Worm (Caenorhabditis elegans): ENCODE data around the gene F45H10.5.
A peak's percentile ranks its signal among the peaks of the same experiment; 100 is the strongest.

F45H10.5 gene

DNA sequence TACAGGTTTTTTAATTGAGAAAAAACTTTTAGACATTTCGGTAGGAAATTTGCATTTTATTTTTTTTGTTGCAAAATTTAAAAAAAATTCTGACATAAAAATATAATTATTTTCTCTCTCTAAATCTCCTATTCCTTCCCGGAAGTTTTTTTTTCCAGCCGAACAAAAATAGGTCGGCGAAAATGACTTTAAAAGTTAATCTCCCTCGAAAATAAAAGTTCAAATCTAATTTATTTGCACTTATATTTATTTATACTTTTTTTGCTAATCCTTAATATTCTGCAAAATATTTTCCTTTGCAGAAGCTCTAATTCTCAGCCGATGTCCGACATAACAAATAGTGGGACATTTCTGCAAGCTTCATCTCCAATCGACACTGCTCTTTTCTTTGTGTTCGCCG is at the start of gene F45H10.5:
Gene F45H10.5, plus strand, starts transcription at position 301 of the 400 bp plus-strand sequence.
- no peak for TF ChIP-seq ceh-34 (tag; optimal IDR thresholded peaks at IDR 0.05)
- no peak for TF ChIP-seq che-1 (tag; optimal IDR thresholded peaks at IDR 0.05)
- no peak for TF ChIP-seq T23F11.4 (GFP tag; optimal IDR thresholded peaks at IDR 0.05)
- no peak for TF ChIP-seq ceh-22 (tag; optimal IDR thresholded peaks at IDR 0.05)
- no peak for TF ChIP-seq ceh-31 (tag; optimal IDR thresholded peaks at IDR 0.05)
- TF ChIP-seq gmeb-2 (tag; optimal IDR thresholded peaks at IDR 0.05): no peak
- TF ChIP-seq npax-4 (tag; optimal IDR thresholded peaks at IDR 0.05): no peak
- no peak for TF ChIP-seq pha-2 (tag; optimal IDR thresholded peaks at IDR 0.05)
- no peak for TF ChIP-seq odd-2 (tag; optimal IDR thresholded peaks at IDR 0.05)
- no peak for TF ChIP-seq rnt-1 (tag; optimal IDR thresholded peaks at IDR 0.05)
- no peak for TF ChIP-seq syd-9 (tag; optimal IDR thresholded peaks at IDR 0.05)
- no peak for TF ChIP-seq dve-1 (tag; optimal IDR thresholded peaks at IDR 0.05)
- TF ChIP-seq unc-42 (tag; optimal IDR thresholded peaks at IDR 0.05): no peak

ce11 chrII:13454839-13455238 is 46.8 kb upstream of the F45H10.5 start:
- TF ChIP-seq ceh-34 (tag; optimal IDR thresholded peaks at IDR 0.05): no peak
- peak; percentile 26 for TF ChIP-seq ceh-48 (tag; optimal IDR thresholded peaks at IDR 0.05)

DNA sequence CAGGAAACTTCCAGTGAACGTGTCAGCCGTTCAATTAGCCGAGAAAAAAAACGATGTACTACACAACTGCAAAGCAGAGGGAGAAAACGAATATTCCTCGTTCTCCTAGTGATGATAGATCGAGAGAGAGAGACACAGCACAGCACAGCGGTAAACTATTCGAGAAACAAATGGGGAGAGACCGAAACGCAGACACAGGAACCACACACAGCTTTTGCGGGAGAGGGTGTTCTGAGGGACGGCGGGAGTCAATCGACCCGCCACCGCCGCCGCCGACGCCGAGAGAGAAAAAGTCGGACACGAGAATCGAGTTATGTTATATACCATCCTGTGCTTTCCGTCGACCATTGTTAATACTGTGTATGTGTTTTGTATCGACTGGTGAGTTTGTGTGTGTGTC is 45.1 kb upstream of the F45H10.5 start:
- peak; percentile 64 for TF ChIP-seq nfya-1 (tag; optimal IDR thresholded peaks at IDR 0.05)
- no peak for TF ChIP-seq ceh-14 (tag; optimal IDR thresholded peaks at IDR 0.05)
- TF ChIP-seq rnt-1 (tag; optimal IDR thresholded peaks at IDR 0.05): peak; percentile 45
- peak; percentile 4 for TF ChIP-seq unc-55 (GFP tag; optimal IDR thresholded peaks at IDR 0.05)
- no peak for TF ChIP-seq dve-1 (tag; optimal IDR thresholded peaks at IDR 0.05)
- TF ChIP-seq ref-2 (tag; optimal IDR thresholded peaks at IDR 0.05): peak; percentile 72
- no peak for TF ChIP-seq T23F11.4 (GFP tag; optimal IDR thresholded peaks at IDR 0.05)
- TF ChIP-seq pqm-1 (tag; optimal IDR thresholded peaks at IDR 0.05): no peak
- peak; percentile 54 for TF ChIP-seq ceh-18 (tag; optimal IDR thresholded peaks at IDR 0.05)
- TF ChIP-seq C08G9.2 (tag; optimal IDR thresholded peaks at IDR 0.05): no peak
- peak; percentile 54 for TF ChIP-seq ceh-34 (tag; optimal IDR thresholded peaks at IDR 0.05)
- TF ChIP-seq ceh-31 (tag; optimal IDR thresholded peaks at IDR 0.05): peak; percentile 24
- peak; percentile 34 for TF ChIP-seq hlh-6 (tag; optimal IDR thresholded peaks at IDR 0.05)
- TF ChIP-seq pat-9 (tag; optimal IDR thresholded peaks at IDR 0.05): no peak
- TF ChIP-seq C38D4.7 (GFP tag; optimal IDR thresholded peaks at IDR 0.05): no peak
- TF ChIP-seq unc-42 (tag; optimal IDR thresholded peaks at IDR 0.05): peak; percentile 5
- peak; percentile 50 for TF ChIP-seq tbx-2 (tag; optimal IDR thresholded peaks at IDR 0.05)
- no peak for TF ChIP-seq ceh-19 (GFP tag; optimal IDR thresholded peaks at IDR 0.05)

- TF ChIP-seq unc-42 (tag; optimal IDR thresholded peaks at IDR 0.05) (peak; percentile 30), fkh-10 (GFP tag; optimal IDR thresholded peaks at IDR 0.05) (no peak), ceh-6 (GFP tag; optimal IDR thresholded peaks at IDR 0.05) (no peak), K09A11.1 (tag; optimal IDR thresholded peaks at IDR 0.05; ENCODE audit: insufficient read depth) (no peak), pat-9 (tag; optimal IDR thresholded peaks at IDR 0.05) (no peak), hlh-6 (tag; optimal IDR thresholded peaks at IDR 0.05) (no peak), nfya-1 (tag; optimal IDR thresholded peaks at IDR 0.05) (peak; percentile 37), ama-1 (optimal IDR thresholded peaks at IDR 0.05) (peak; percentile 84), tbx-7 (tag; optimal IDR thresholded peaks at IDR 0.05) (no peak), unc-55 (GFP tag; optimal IDR thresholded peaks at IDR 0.05) (no peak), ceh-30 (tag; optimal IDR thresholded peaks at IDR 0.05) (peak; percentile 19), pax-1 (tag; optimal IDR thresholded peaks at IDR 0.05) (peak; percentile 47), dve-1 (tag; optimal IDR thresholded peaks at IDR 0.05) (peak; percentile 18), fkh-6 (tag; optimal IDR thresholded peaks at IDR 0.05) (no peak), Y22D7AL.16 (tag; optimal IDR thresholded peaks at IDR 0.05) (no peak), C08G9.2 (tag; optimal IDR thresholded peaks at IDR 0.05) (no peak), rnt-1 (tag; optimal IDR thresholded peaks at IDR 0.05) (no peak), elt-2 (tag; optimal IDR thresholded peaks at IDR 0.05) (peak; percentile 41), ref-2 (tag; optimal IDR thresholded peaks at IDR 0.05) (no peak), F13H6.1 (tag; optimal IDR thresholded peaks at IDR 0.05) (no peak)
Measured at ce11 chrII:13460592-13461395, 40.9 kb upstream of the F45H10.5 start, which contains the start of gene pqn-27. Gene pqn-27, minus strand, starts transcription at chrII:13460642.
